Worm (Caenorhabditis elegans) whole organism, midembryonic: ENCODE results near the gene F56H9.8.

Experiments used
- T22C8.4 ChIP-seq: fragments of 200-800 bp; sonication (Bioruptor generic); IDR thresholded peaks from 2 replicates; pipeline ENCODE4 v1.3.6; 2022; ENCODE audit warnings: missing genetic modification characterization, missing compliant biosample characterization
- cog-1 ChIP-seq: sonication (generic microtip); optimal IDR thresholded peaks from 2 replicates; lab custom pipeline; 2016; ENCODE audit warnings: missing genetic modification characterization, missing compliant biosample characterization
- flt-1 ChIP-seq: fragments of 200-800 bp; sonication (Bioruptor generic); IDR thresholded peaks from 2 replicates; pipeline ENCODE4 v1.3.6; 2022; ENCODE audit warnings: missing genetic modification characterization, missing compliant biosample characterization
- klf-2 ChIP-seq: fragments of 200-800 bp; sonication (Bioruptor generic); conservative IDR thresholded peaks from 2 replicates; pipeline ENCODE4 v1.3.6; 2022; ENCODE audit warnings: missing genetic modification reagents, missing genetic modification characterization, missing compliant biosample characterization
- med-1 ChIP-seq: sonication (generic microtip); optimal IDR thresholded peaks from 2 replicates; lab custom pipeline; 2017; ENCODE audit warnings: missing genetic modification characterization, mild to moderate bottlenecking, missing compliant biosample characterization, antibody characterized with exemption, missing genetic modification reagents; ENCODE audit not compliant: insufficient read depth
- ref-1 ChIP-seq: fragments of 200-800 bp; sonication (Bioruptor generic); conservative IDR thresholded peaks from 2 replicates; pipeline ENCODE4 v1.3.6; 2022; ENCODE audit warnings: missing genetic modification reagents, missing genetic modification characterization, missing compliant biosample characterization
- tab-1 ChIP-seq: fragments of 200-800 bp; sonication (Bioruptor generic); IDR thresholded peaks from 2 replicates; pipeline ENCODE4 v1.3.6; 2022; ENCODE audit warnings: missing genetic modification characterization, missing compliant biosample characterization

DNA sequence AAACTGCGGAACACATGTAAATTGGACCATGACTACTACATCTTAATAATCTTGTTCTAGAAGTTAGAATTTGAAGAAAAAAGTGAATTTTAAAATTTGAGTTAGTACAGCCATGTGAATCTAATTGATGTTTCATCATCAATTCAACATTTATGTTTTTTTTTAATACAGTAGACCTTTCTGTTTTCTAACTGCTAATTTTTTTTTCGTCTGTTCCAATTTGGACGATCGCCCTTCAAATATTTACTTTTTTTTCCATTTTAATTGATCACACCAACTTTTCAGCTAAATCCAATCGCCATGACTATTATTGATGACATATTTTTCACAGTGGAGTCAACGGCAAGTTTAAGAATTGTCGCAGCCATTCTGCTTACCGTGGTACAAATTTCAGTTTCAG lies 26.0 kb downstream of the F56H9.8 start, which contains the start of gene srx-116:
- TF ChIP-seq tab-1 (GFP tag; lab: Robert Waterston, UW) (no peak), flt-1 (no peak), med-1 (GFP tag; lab: Kevin White, UChicago) (no peak), cog-1 (tag; lab: Kevin White, UChicago) (no peak), klf-2 (GFP tag; lab: Robert Waterston, UW) (no peak), ref-1 (GFP tag; lab: Robert Waterston, UW) (no peak), T22C8.4 (GFP tag; lab: Robert Waterston, UW) (no peak)
